Fruit fly (Drosophila melanogaster): Measurements from ENCODE around the gene CG16984.

Gene CG16984

DNA sequence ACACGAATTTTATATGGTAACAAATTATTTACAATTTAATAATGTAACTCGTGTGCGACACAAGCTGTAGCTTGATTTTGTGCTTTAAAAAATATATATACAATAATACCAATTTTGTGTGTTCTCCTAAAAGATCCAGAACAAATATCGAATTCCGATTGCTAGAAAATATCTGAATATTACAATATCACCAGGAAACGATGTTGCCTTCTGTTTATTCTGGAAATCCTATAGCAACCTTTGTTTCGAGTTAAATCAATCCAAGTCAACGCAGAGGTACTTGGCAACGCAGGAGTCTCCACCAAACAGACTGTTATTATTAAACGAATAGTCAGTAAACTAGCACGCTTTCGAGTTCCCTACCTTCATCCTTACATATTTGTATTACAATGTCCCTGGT is at the start of gene CG16984:
Gene CG16984 (plus strand): TSS at position 301 of the 400 bp plus-strand sequence.
- TF ChIP-seq Hr38 (GFP tag; optimal IDR thresholded peaks at IDR 0.05): no peak
- TF ChIP-seq salr (GFP tag; optimal IDR thresholded peaks at IDR 0.05): no peak
- TF ChIP-seq net (GFP tag; optimal IDR thresholded peaks at IDR 0.05): no peak
- TF ChIP-seq CG4318 (GFP tag; optimal IDR thresholded peaks at IDR 0.05): no peak
- TF ChIP-seq CG11762 (GFP tag; optimal IDR thresholded peaks at IDR 0.05; ENCODE audit: insufficient read depth): no peak
- TF ChIP-seq CG8119 (GFP tag; IDR thresholded peaks at IDR 0.05): no peak
- no peak for TF ChIP-seq Smox (GFP tag; optimal IDR thresholded peaks at IDR 0.05)
- TF ChIP-seq Lpt (GFP tag; optimal IDR thresholded peaks at IDR 0.05): no peak

DNA sequence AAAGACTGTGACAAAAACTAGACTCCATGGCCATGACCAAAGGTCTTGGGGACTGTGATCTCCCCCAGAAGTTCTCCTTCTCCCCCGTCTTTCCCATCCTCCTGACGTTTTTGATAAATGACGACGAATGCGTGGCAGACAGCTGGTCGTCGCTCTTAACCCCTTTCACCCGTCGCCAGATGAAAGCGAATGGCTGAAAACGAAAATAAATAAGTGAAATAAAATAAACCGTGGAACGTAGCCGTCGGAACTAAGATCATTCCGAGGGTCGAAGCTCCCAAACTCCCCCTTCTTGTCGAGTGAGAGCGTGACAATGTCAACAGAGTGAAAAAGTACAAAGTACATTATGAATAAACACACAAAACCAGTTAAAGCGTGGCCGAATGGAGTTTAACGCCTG is 49.7 kb upstream of the CG16984 start:
- peak in 1 of 2 experiments; percentile 35 for TF ChIP-seq ss (GFP tag; optimal IDR thresholded peaks at IDR 0.05)
- TF ChIP-seq CG6792 (GFP tag; optimal IDR thresholded peaks at IDR 0.05): no peak
- peak; percentile 31 for TF ChIP-seq Blimp-1 (GFP tag; optimal IDR thresholded peaks at IDR 0.05)
- no peak for TF ChIP-seq Met (GFP tag; optimal IDR thresholded peaks at IDR 0.05)
- peak; percentile 27 for TF ChIP-seq fkh (GFP tag; optimal IDR thresholded peaks at IDR 0.05)

DNA sequence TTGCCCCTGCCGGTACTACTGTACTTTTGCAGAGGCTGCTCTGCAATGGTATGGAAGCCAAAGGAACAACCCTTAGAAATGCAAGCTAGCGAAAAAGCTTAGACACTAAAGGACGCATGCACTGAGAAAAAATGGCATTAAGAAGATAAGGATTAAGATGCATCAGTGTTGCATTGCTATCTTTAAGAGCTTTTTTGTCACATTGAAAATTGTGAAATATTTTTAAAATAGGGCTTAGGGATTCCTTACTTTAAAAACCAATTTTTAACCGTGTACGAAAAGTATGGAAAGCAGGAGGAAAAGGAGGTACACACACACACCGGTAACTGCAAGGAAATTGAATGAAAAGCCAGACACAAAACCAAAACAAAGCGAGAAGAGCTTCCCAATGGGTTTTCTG is 46.6 kb upstream of the CG16984 start:
- TF ChIP-seq CG11902 (GFP tag; optimal IDR thresholded peaks at IDR 0.05): peak; percentile 36
- no peak for TF ChIP-seq Sox15 (GFP tag; optimal IDR thresholded peaks at IDR 0.05)
- TF ChIP-seq CG1621 (tag; optimal IDR thresholded peaks at IDR 0.05): peak; percentile 25
- peak; percentile 92 for TF ChIP-seq Eip78C (GFP tag)
- no peak for TF ChIP-seq CG4318 (GFP tag; optimal IDR thresholded peaks at IDR 0.05)
- peak; percentile 6 for TF ChIP-seq CG8632 (GFP tag; optimal IDR thresholded peaks at IDR 0.05)
- peak; percentile 67 for TF ChIP-seq topi (GFP tag; optimal IDR thresholded peaks at IDR 0.05)
- peak; percentile 56 for TF ChIP-seq spab (GFP tag; optimal IDR thresholded peaks at IDR 0.05)
- peak; percentile 1 for TF ChIP-seq Sox102F (GFP tag; optimal IDR thresholded peaks at IDR 0.05)
- TF ChIP-seq Lpt (GFP tag; optimal IDR thresholded peaks at IDR 0.05): no peak
- peak; percentile 41 for TF ChIP-seq CG3032 (tag; optimal IDR thresholded peaks at IDR 0.05)
- TF ChIP-seq lz (GFP tag; optimal IDR thresholded peaks at IDR 0.05): peak; percentile 37
- TF ChIP-seq CG8319 (GFP tag; optimal IDR thresholded peaks at IDR 0.05): no peak
- no peak for TF ChIP-seq Gug (GFP tag; IDR thresholded peaks at IDR 0.05)
- peak; percentile 46 for TF ChIP-seq CG32006 (GFP tag; optimal IDR thresholded peaks at IDR 0.05)
- peak; percentile 26; the same call in 1 of the 2 replicates for TF ChIP-seq CG15336 (GFP tag; IDR thresholded peaks at IDR 0.05)
- peak; percentile 59 for TF ChIP-seq CG9139 (GFP tag; optimal IDR thresholded peaks at IDR 0.05)
- TF ChIP-seq acj6 (GFP tag; optimal IDR thresholded peaks at IDR 0.05): peak; percentile 37
- TF ChIP-seq CG3919 (GFP tag; optimal IDR thresholded peaks at IDR 0.05): peak; percentile 74
- TF ChIP-seq salr (GFP tag; optimal IDR thresholded peaks at IDR 0.05): peak; percentile 8 to 33
- peak; percentile 68 for TF ChIP-seq CG6808 (GFP tag; optimal IDR thresholded peaks at IDR 0.05)
- peak; percentile 57 for TF ChIP-seq Met (GFP tag; optimal IDR thresholded peaks at IDR 0.05)
- TF ChIP-seq net (GFP tag; optimal IDR thresholded peaks at IDR 0.05): no peak
- TF ChIP-seq cyc (GFP tag; optimal IDR thresholded peaks at IDR 0.05): peak; percentile 60
- TF ChIP-seq pdm3 (GFP tag; optimal IDR thresholded peaks at IDR 0.05): peak; percentile 46
- peak; percentile 34 for TF ChIP-seq Hr39 (GFP tag; optimal IDR thresholded peaks at IDR 0.05)
- TF ChIP-seq vri (GFP tag; optimal IDR thresholded peaks at IDR 0.05): no peak
- no peak for TF ChIP-seq Blimp-1 (GFP tag; optimal IDR thresholded peaks at IDR 0.05)
- TF ChIP-seq OdsH (GFP tag; optimal IDR thresholded peaks at IDR 0.05): peak; percentile 35
- no peak for TF ChIP-seq Eip93F (GFP tag; optimal IDR thresholded peaks at IDR 0.05)
- peak; percentile 59 for TF ChIP-seq CG7368 (GFP tag; optimal IDR thresholded peaks at IDR 0.05)
- no peak for TF ChIP-seq Ets21C (GFP tag; optimal IDR thresholded peaks at IDR 0.05)
- peak; percentile 41 for TF ChIP-seq esn (GFP tag; optimal IDR thresholded peaks at IDR 0.05)
- TF ChIP-seq CG34406 (GFP tag; optimal IDR thresholded peaks at IDR 0.05): peak; percentile 10
- TF ChIP-seq CG6854 (GFP tag; optimal IDR thresholded peaks at IDR 0.05): peak; percentile 23
- TF ChIP-seq CG8119 (GFP tag; IDR thresholded peaks at IDR 0.05): 0 out of 3 replicates have a peak, but pooled peaks have one; percentile 18
- no peak for TF ChIP-seq dac (GFP tag; optimal IDR thresholded peaks at IDR 0.05)
- TF ChIP-seq CG6276 (GFP tag; optimal IDR thresholded peaks at IDR 0.05): peak; percentile 38
- TF ChIP-seq Smox (GFP tag; optimal IDR thresholded peaks at IDR 0.05): peak; percentile 19
- no peak for TF ChIP-seq Sox14 (GFP tag; optimal IDR thresholded peaks at IDR 0.05)
- no peak for TF ChIP-seq Hr38 (GFP tag; optimal IDR thresholded peaks at IDR 0.05)
- peak; percentile 73 for TF ChIP-seq Ets96B (tag; optimal IDR thresholded peaks at IDR 0.05)
- no peak for TF ChIP-seq svp (GFP tag)

Data from whole organism, prepupa.